Fruit fly (Drosophila melanogaster) whole organism: ENCODE results near the gene CG14301.

Experiments
- CG8478 ChIP-seq: fragments of >200 bp; optimal IDR thresholded peaks from 2 replicates; lab custom pipeline; 2018; ENCODE audit warnings: inconsistent platforms
- Dll ChIP-seq: fragments of >200 bp; optimal IDR thresholded peaks from 2 replicates; lab custom pipeline; 2017
- EcR ChIP-seq, 2 experiments: fragments of >200 bp; optimal IDR thresholded peaks; 2 replicates each; lab custom pipeline; 2017; ENCODE audit warnings: missing biosample characterization in 2 of 2, missing genetic modification characterization in 2 of 2, missing genetic modification reagents in 2 of 2
- pan ChIP-seq: fragments of >200 bp; optimal IDR thresholded peaks from 2 replicates; lab custom pipeline; 2017
- psq ChIP-seq: fragments of >200 bp; optimal IDR thresholded peaks from 2 replicates; lab custom pipeline; 2017
- usp ChIP-seq: fragments of >200 bp; optimal IDR thresholded peaks from 2 replicates; lab custom pipeline; 2017; ENCODE audit warnings: missing biosample characterization, missing genetic modification characterization, mixed read lengths

The CG14301 gene

DNA sequence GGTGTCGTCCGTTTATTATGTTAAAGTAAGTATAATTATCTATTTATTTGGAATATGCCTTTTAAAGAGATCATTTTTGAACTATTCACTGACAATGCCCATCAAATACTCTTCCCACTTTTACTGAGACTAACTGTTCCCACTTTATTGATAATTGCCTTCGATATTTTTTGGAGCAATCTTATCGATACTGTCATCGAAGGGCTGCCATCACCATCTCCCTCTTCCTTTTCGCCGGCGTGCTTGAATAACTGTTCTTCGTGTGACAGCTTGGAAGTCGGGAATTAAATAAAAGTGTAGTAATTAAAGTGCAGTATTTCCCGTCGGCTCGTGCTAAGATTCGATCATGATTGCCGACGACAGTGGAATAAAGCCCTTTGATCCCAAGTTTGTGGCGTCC, 50.5 kb downstream of the CG14301 start, which contains the start of gene qin:
qin (plus strand) TSS at position 274 of the 400 bp plus-strand sequence.
- no peak for TF ChIP-seq CG8478 (lab: Kevin White, UChicago)
- no peak for TF ChIP-seq usp (GFP tag; lab: Kevin White, UChicago)
- TF ChIP-seq psq = no peak
- no peak for TF ChIP-seq EcR (GFP tag; optimal IDR thresholded peaks at IDR 0.05; lab: Kevin White, UChicago)
- TF ChIP-seq pan (lab: Kevin White, UChicago) = no peak
- no peak for TF ChIP-seq Dll (lab: Kevin White, UChicago)

DNA sequence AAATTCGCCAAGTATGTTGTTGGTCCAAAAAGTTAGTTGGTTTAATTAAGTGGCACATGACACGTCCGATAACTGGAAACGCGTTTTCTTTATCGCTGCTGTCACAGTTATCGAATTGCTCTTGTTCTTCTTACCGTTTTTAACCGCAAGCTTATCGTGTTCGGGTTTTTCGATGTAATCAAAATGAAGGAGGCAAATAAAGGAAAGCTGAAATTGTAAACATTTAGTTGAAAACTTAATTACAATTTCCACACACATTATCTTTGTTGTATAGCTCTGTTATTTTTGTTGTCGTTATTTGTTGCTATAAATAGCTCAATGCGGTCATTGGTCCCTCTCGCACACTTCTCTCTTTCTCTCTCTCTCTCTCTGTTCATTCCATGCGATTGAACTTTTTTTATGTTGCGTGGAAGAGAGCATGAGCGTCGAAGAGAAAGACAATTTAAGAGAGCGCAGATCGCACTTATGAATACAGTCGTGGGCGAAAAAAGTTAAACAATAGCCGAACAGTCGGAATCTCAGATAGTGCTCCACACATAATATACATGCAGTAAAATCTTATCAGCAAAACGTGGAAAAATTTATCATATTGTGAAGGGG, 55.9 kb downstream of the CG14301 start:
- TF ChIP-seq EcR (GFP tag; optimal IDR thresholded peaks at IDR 0.05; lab: Kevin White, UChicago) (peak in 1 of 2 experiments; percentile 88), pan (lab: Kevin White, UChicago) (no peak), usp (GFP tag; lab: Kevin White, UChicago) (no peak), CG8478 (lab: Kevin White, UChicago) (no peak)

DNA sequence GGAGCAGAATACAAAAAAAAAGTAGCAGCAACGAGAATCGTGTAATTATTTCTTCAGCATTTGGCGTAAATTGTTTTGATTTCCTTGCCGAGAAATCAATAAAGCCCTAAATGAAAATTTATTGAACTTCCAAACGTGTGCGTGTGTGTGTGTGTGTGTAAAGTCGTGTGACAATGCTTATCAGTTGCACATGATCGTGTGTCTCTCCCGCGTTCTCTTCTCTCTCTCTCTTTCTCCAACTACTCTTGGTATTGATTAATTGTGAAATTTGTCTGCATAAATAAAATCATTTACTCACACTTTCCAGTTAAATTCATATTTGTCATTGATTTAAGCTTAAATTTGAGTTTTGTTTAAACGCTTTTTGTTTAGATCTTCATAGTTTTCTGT, 56.7 kb downstream of the CG14301 start:
- TF ChIP-seq Dll (lab: Kevin White, UChicago) (no peak), CG8478 (lab: Kevin White, UChicago) (no peak), pan (lab: Kevin White, UChicago) (no peak), EcR (GFP tag; optimal IDR thresholded peaks at IDR 0.05; lab: Kevin White, UChicago) (peak in 1 of 2 experiments; percentile 17), psq (no peak), usp (GFP tag; lab: Kevin White, UChicago) (no peak)

DNA sequence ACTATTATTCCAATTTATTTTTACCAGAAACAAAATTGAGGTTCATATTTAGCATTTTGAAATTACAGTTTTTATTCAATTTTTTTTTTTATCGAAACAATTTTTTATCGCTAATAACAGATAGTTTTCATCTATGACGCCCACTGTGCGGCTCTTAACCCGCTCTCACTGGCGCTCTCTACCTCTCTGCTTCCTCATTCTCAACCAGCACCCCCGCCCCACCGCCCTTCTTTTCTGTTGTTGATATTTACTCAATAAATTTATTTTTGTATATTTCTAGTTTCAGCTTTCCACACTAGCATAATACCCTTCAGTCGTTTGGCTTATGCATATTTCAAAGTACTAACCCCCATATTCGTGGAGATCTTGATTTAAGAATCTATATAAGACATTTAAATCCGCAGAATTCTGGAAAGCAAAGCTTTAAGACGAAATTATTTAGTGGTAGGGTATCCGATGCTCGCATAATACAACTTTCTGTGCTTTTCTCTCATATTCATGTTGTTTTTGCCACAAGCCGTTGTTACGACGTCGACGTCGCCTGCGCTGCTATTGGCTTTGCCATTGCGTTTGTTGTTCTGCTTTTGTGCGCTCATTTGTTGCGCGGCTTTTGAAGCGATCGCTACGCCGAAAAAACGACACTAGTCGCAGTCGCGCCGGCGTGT, 57.2 kb downstream of the CG14301 start:
- TF ChIP-seq usp (GFP tag; lab: Kevin White, UChicago) = no peak
- no peak for TF ChIP-seq Dll (lab: Kevin White, UChicago)
- TF ChIP-seq EcR (GFP tag; optimal IDR thresholded peaks at IDR 0.05; lab: Kevin White, UChicago) = no peak
- no peak for TF ChIP-seq psq
- no peak for TF ChIP-seq pan (lab: Kevin White, UChicago)
- no peak for TF ChIP-seq CG8478 (lab: Kevin White, UChicago)

DNA sequence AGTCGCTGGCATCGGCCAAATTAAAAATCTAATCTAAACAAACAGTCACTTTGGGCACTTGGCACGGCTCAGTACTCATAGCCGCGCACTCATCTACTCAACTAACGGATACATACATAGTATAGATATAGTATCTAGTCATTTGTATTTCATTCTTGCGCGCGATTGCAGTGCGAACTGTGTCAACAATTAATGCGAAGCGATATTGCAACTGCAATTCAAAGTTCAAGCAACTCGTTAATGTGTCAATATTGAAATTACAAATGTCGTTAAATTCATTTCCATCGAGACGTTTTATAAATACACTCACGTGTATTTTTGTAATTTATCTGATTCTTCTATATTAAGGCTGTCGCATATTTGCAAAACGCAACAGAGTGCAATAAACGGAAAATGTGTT, 59.0 kb downstream of the CG14301 start:
- no peak for TF ChIP-seq usp (GFP tag; lab: Kevin White, UChicago)
- TF ChIP-seq pan (lab: Kevin White, UChicago) = no peak
- no peak for TF ChIP-seq CG8478 (lab: Kevin White, UChicago)
- no peak for TF ChIP-seq Dll (lab: Kevin White, UChicago)
- no peak for TF ChIP-seq EcR (GFP tag; optimal IDR thresholded peaks at IDR 0.05; lab: Kevin White, UChicago)
- no peak for TF ChIP-seq psq

DNA sequence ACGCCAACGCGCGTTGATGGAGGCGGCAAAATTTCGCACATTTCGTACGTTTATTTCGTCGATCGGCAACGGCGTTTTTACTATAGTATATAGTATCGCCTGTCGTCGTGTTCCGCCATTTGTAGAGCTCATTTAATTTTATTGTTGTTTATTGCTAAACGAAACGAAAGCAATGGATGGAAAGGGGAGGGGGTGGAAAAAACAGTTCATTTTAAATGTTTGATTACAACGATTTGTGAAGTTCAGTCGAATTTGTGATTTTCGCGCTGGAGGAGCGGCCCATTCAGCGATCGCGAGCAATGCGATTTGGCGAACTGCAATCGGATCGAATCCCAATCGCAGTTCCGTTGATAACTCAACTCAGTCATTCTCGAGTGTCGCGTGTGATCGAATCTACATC, 60.3 kb downstream of the CG14301 start:
- TF ChIP-seq CG8478 (lab: Kevin White, UChicago) (no peak), psq (no peak), usp (GFP tag; lab: Kevin White, UChicago) (no peak), EcR (GFP tag; optimal IDR thresholded peaks at IDR 0.05; lab: Kevin White, UChicago) (no peak), Dll (lab: Kevin White, UChicago) (no peak), pan (lab: Kevin White, UChicago) (no peak)
